Worm (Caenorhabditis elegans) whole organism, L4 larva: Measurements from ENCODE around the gene M28.4.

ENCODE experiments used
- F26F4.8 ChIP-seq: fragments of 200-800 bp; sonication (Bioruptor generic); conservative IDR thresholded peaks from 2 replicates; pipeline ENCODE4 v1.3.6; 2022; ENCODE audit warnings: missing genetic modification characterization, missing compliant biosample characterization
- F49E8.2 ChIP-seq: sonication (generic microtip); optimal IDR thresholded peaks from 2 replicates; lab custom pipeline; 2016; ENCODE audit warnings: missing compliant biosample characterization, mild to moderate bottlenecking, missing genetic modification characterization, borderline replicate concordance
- T20F7.1 ChIP-seq: fragments of 200-800 bp; sonication (Bioruptor generic); optimal IDR thresholded peaks from 2 replicates; lab custom pipeline; 2018; ENCODE audit warnings: mild to moderate bottlenecking, missing genetic modification characterization, missing compliant biosample characterization
- Y105C5A.15 ChIP-seq: fragments of 200-800 bp; sonication (Bioruptor generic); IDR thresholded peaks from 2 replicates; pipeline ENCODE4 v1.3.6; 2022; ENCODE audit warnings: missing genetic modification characterization, missing compliant biosample characterization
- Y48G9A.11 ChIP-seq: fragments of 200-800 bp; sonication (Bioruptor generic); IDR thresholded peaks from 2 replicates; pipeline ENCODE4 v1.3.6; 2022; ENCODE audit warnings: missing genetic modification reagents, missing genetic modification characterization, missing compliant biosample characterization
- Y75B8A.6 ChIP-seq: fragments of 200-800 bp; sonication (Bioruptor generic); IDR thresholded peaks from 2 replicates; pipeline ENCODE4 v1.3.6; 2022; ENCODE audit warnings: missing genetic modification reagents, missing genetic modification characterization, missing compliant biosample characterization
- aha-1 ChIP-seq: fragments of 150-350 bp; peaks from one replicate; lab custom pipeline; 2014; ENCODE audit warnings: missing biosample characterization, missing genetic modification characterization
- ama-1 ChIP-seq: fragments of 150-350 bp; optimal IDR thresholded peaks from 2 replicates; lab custom pipeline; 2014; ENCODE audit warnings: inconsistent platforms, mixed read lengths
- ceh-20 ChIP-seq: fragments of 200-800 bp; sonication (Bioruptor generic); IDR thresholded peaks from 2 replicates; pipeline ENCODE4 v1.3.6; 2022; ENCODE audit warnings: missing genetic modification reagents, missing genetic modification characterization, missing compliant biosample characterization
- ceh-62 ChIP-seq: sonication (generic microtip); optimal IDR thresholded peaks from 2 replicates; lab custom pipeline; 2017; ENCODE audit warnings: missing biosample characterization, missing genetic modification characterization
- cey-2 ChIP-seq: sonication (generic microtip); optimal IDR thresholded peaks from 3 replicates; lab custom pipeline; 2017; ENCODE audit warnings: missing genetic modification characterization, mild to moderate bottlenecking, missing compliant biosample characterization, antibody characterized with exemption, borderline replicate concordance; ENCODE audit not compliant: insufficient read depth
- daf-12 ChIP-seq: fragments of 150-350 bp; optimal IDR thresholded peaks from 2 replicates; lab custom pipeline; 2014; ENCODE audit warnings: missing biosample characterization, missing genetic modification reagents, missing genetic modification characterization
- daf-19 ChIP-seq: fragments of 200-800 bp; sonication (Bioruptor generic); conservative IDR thresholded peaks from 2 replicates; pipeline ENCODE4 v1.3.6; 2022; ENCODE audit warnings: missing genetic modification characterization, missing compliant biosample characterization
- dmd-6 ChIP-seq: fragments of 200-800 bp; sonication (Bioruptor generic); IDR thresholded peaks from 2 replicates; pipeline ENCODE4 v1.3.6; 2022; ENCODE audit warnings: missing genetic modification reagents, missing genetic modification characterization, missing compliant biosample characterization
- dmd-9 ChIP-seq: fragments of 200-800 bp; sonication (Bioruptor generic); IDR thresholded peaks from 2 replicates; pipeline ENCODE4 v1.3.6; 2022; ENCODE audit warnings: missing genetic modification reagents, missing genetic modification characterization, missing compliant biosample characterization
- dve-1 ChIP-seq: sonication (generic microtip); optimal IDR thresholded peaks from 2 replicates; lab custom pipeline; 2017; ENCODE audit warnings: antibody characterized with exemption, mild to moderate bottlenecking, missing genetic modification characterization, missing compliant biosample characterization; ENCODE audit not compliant: insufficient read depth
- fkh-10 ChIP-seq: fragments of 150-350 bp; optimal IDR thresholded peaks from 2 replicates; lab custom pipeline; 2014; ENCODE audit warnings: missing biosample characterization, missing genetic modification reagents, missing genetic modification characterization
- hlh-11 ChIP-seq: fragments of 200-800 bp; sonication (Bioruptor generic); optimal IDR thresholded peaks from 2 replicates; lab custom pipeline; 2018; ENCODE audit warnings: mild to moderate bottlenecking, missing genetic modification characterization, missing compliant biosample characterization
- jun-1 ChIP-seq: fragments of 150-350 bp; optimal IDR thresholded peaks from 2 replicates; lab custom pipeline; 2014; ENCODE audit warnings: missing biosample characterization, missing genetic modification reagents, missing genetic modification characterization
- lin-15B ChIP-seq: fragments of 150-350 bp; sonication (generic microtip); optimal IDR thresholded peaks from 3 replicates; lab custom pipeline; 2014; ENCODE audit warnings: missing biosample characterization, missing genetic modification characterization
- lin-29 ChIP-seq: fragments of 200-800 bp; sonication (Bioruptor generic); IDR thresholded peaks from 2 replicates; pipeline ENCODE4 v1.3.6; 2022; ENCODE audit warnings: missing genetic modification reagents, missing genetic modification characterization, missing compliant biosample characterization
- mdl-1 ChIP-seq, 2 experiments: fragments of 150-350 bp in 1 of 2; sonication (generic microtip) in 1 of 2; optimal IDR thresholded peaks; 2 replicates each; lab custom pipeline; 2014 to 2017; ENCODE audit warnings: missing biosample characterization in 2 of 2, missing genetic modification characterization in 2 of 2
- mep-1 ChIP-seq: fragments of 150-350 bp; sonication (generic microtip); optimal IDR thresholded peaks from 3 replicates; lab custom pipeline; 2014; ENCODE audit warnings: missing biosample characterization, missing genetic modification characterization
- mxl-2 ChIP-seq: fragments of 200-800 bp; sonication (Bioruptor generic); conservative IDR thresholded peaks from 2 replicates; pipeline ENCODE4 v1.3.6; 2022; ENCODE audit warnings: missing genetic modification reagents, missing genetic modification characterization, missing compliant biosample characterization
- nhr-11 ChIP-seq: fragments of 150-350 bp; optimal IDR thresholded peaks from 2 replicates; lab custom pipeline; 2014; ENCODE audit warnings: missing biosample characterization, missing genetic modification characterization
- nhr-111 ChIP-seq: fragments of 200-800 bp; sonication (Bioruptor generic); optimal IDR thresholded peaks from 2 replicates; lab custom pipeline; 2018; ENCODE audit warnings: mild to moderate bottlenecking, missing genetic modification characterization, missing compliant biosample characterization
- nhr-28 ChIP-seq: fragments of 150-350 bp; optimal IDR thresholded peaks from 2 replicates; lab custom pipeline; 2014; ENCODE audit warnings: missing biosample characterization, missing genetic modification characterization
- nhr-42 ChIP-seq: fragments of 200-800 bp; sonication (Bioruptor generic); IDR thresholded peaks from 2 replicates; pipeline ENCODE4 v1.3.6; 2022; ENCODE audit warnings: missing genetic modification characterization, missing compliant biosample characterization
- nhr-76 ChIP-seq: fragments of 150-350 bp; optimal IDR thresholded peaks from 2 replicates; lab custom pipeline; 2014; ENCODE audit warnings: missing biosample characterization, missing genetic modification characterization
- nhr-77 ChIP-seq: fragments of 150-350 bp; optimal IDR thresholded peaks from 2 replicates; lab custom pipeline; 2014; ENCODE audit warnings: missing biosample characterization, missing genetic modification characterization
- pqm-1 ChIP-seq: sonication (generic microtip); optimal IDR thresholded peaks from 2 replicates; lab custom pipeline; 2017; ENCODE audit warnings: missing biosample characterization, missing genetic modification characterization
- sdz-12 ChIP-seq: fragments of 200-800 bp; sonication (Bioruptor generic); optimal IDR thresholded peaks from 2 replicates; lab custom pipeline; 2018; ENCODE audit warnings: mild to moderate bottlenecking, missing genetic modification characterization, missing compliant biosample characterization
- spr-1 ChIP-seq: sonication (generic microtip); optimal IDR thresholded peaks from 2 replicates; lab custom pipeline; 2016; ENCODE audit warnings: mild to moderate bottlenecking, missing genetic modification characterization, missing compliant biosample characterization
- unc-39 ChIP-seq: sonication (generic microtip); optimal IDR thresholded peaks from 2 replicates; lab custom pipeline; 2017; ENCODE audit warnings: missing biosample characterization, missing genetic modification characterization
- unc-62 ChIP-seq, 3 experiments: fragments of 150-350 bp in 1 of 3; sonication (generic microtip); optimal IDR thresholded peaks in 2 of 3; peaks in 1 of 3; 1 replicate in 1 of 3; 2 replicates in 2 of 3; lab custom pipeline; 2014 to 2017; ENCODE audit warnings: missing biosample characterization in 3 of 3, missing genetic modification characterization in 3 of 3, missing genetic modification reagents in 3 of 3, missing genotype in 1 of 3
- zfp-2 ChIP-seq: sonication (generic microtip); optimal IDR thresholded peaks from 2 replicates; lab custom pipeline; 2016; ENCODE audit warnings: mild to moderate bottlenecking, missing genetic modification characterization, missing compliant biosample characterization
- zfp-3 ChIP-seq: fragments of 200-800 bp; sonication (Bioruptor generic); conservative IDR thresholded peaks from 2 replicates; pipeline ENCODE4 v1.3.6; 2022; ENCODE audit warnings: missing genetic modification reagents, missing genetic modification characterization, missing compliant biosample characterization
- zip-2 ChIP-seq: fragments of 150-350 bp; optimal IDR thresholded peaks from 2 replicates; lab custom pipeline; 2014; ENCODE audit warnings: missing biosample characterization, missing genetic modification characterization

M28.4 gene

ce11 chrII:10596462-10596861, 47.0 kb upstream of the M28.4 start, which contains the start of gene C14A4.7:
Gene C14A4.7, minus strand, starts transcription at chrII:10596562.
- TF ChIP-seq sdz-12 (no peak), pqm-1 (peak; percentile 21), dve-1 (peak; percentile 9)

- no peak for TF ChIP-seq nhr-111 (GFP tag; lab: Kevin White, UChicago)
- TF ChIP-seq unc-62 (GFP tag; optimal IDR thresholded peaks at IDR 0.05 in 1 of 2; lab: Kevin White, UChicago), result peak in 1 of 2 experiments; percentile 83
- TF ChIP-seq unc-62 (tag; optimal IDR thresholded peaks at IDR 0.05; lab: Kevin White, UChicago), result no peak
- no peak for TF ChIP-seq lin-15B
- TF ChIP-seq ama-1, result no peak
- TF ChIP-seq zfp-3 (GFP tag; lab: Robert Waterston, UW), result no peak
- no peak for TF ChIP-seq nhr-28 (tag; lab: Kevin White, UChicago)
- TF ChIP-seq F26F4.8, result no peak
- no peak for TF ChIP-seq jun-1 (tag; lab: Kevin White, UChicago)
- TF ChIP-seq, all 104 proteins: peak for 1
Observed at ce11 chrII:10598039-10598438, 45.5 kb upstream of the M28.4 start, which contains the start of gene C14A4.8. Gene C14A4.8, minus strand, starts transcription at chrII:10598139.

DNA sequence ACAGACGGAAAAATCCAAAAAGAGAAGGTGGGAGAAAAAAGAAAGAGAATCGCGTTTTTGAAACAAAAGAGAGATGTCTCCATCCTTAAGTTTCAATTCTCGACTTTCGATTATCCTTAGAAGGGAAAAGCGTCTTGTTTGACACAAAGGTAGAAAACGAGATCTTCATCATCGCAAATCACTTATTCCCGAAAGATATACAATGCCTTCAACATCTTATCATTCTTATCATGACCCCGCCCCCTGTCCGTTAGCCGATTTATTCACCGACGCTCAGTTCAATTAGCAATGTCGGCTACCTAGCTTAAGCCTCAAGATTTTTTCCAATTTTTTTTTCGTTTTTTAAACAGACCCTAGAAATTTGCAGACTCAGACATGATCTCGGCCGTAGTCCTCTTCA, 44.5 kb upstream of the M28.4 start, which contains the start of gene C14A4.9:
C14A4.9 (plus strand) TSS at position 368 of the 400 bp plus-strand sequence.
- TF ChIP-seq mep-1 (tag; lab: Kevin White, UChicago) (no peak), Y75B8A.6 (GFP tag; lab: Robert Waterston, UW) (no peak), mdl-1 (tag; optimal IDR thresholded peaks at IDR 0.05; lab: Kevin White, UChicago) (no peak), F49E8.2 (tag; lab: Kevin White, UChicago) (no peak), daf-12 (tag; lab: Kevin White, UChicago) (no peak), nhr-42 (GFP tag; lab: Robert Waterston, UW) (no peak), T20F7.1 (GFP tag; lab: Kevin White, UChicago) (no peak), unc-62 (GFP tag; optimal IDR thresholded peaks at IDR 0.05 in 1 of 2; lab: Kevin White, UChicago) (no peak), unc-62 (tag; optimal IDR thresholded peaks at IDR 0.05; lab: Kevin White, UChicago) (no peak), spr-1 (tag; lab: Kevin White, UChicago) (no peak), dmd-6 (no peak), cey-2 (tag; lab: Kevin White, UChicago) (no peak), dve-1 (no peak), nhr-11 (tag; lab: Kevin White, UChicago) (no peak), zfp-2 (tag; lab: Kevin White, UChicago) (no peak), Y48G9A.11 (GFP tag; lab: Robert Waterston, UW) (no peak), daf-19 (GFP tag; lab: Robert Waterston, UW) (no peak), mxl-2 (GFP tag; lab: Robert Waterston, UW) (no peak), Y105C5A.15 (GFP tag; lab: Robert Waterston, UW) (no peak), lin-29 (GFP tag; lab: Robert Waterston, UW) (no peak)

DNA sequence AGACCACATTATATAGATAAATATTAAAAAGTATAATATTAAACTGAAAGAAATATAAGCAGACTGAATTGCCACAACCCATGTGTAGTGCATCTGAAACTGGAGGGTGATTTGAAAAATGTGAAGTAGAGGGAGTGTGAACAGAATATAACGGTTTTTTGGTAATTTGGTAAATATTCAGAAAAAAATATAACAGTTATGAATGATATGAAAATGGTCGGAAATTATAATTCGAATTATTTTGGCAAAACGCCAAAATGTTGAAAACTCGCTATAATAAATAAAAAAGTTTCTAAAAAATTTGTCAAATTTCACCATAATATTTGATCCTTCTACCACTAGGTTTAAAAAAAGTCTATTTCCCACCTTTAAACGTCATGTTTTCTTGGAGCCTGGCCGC, 41.3 kb upstream of the M28.4 start, which contains the start of gene srv-2:
srv-2 (minus strand) TSS at position 101 of the 400 bp plus-strand sequence.
- no peak for TF ChIP-seq ceh-20 (GFP tag; lab: Robert Waterston, UW)
- no peak for TF ChIP-seq nhr-77 (tag; lab: Kevin White, UChicago)
- no peak for TF ChIP-seq ceh-62
- no peak for TF ChIP-seq nhr-111 (GFP tag; lab: Kevin White, UChicago)
- TF ChIP-seq hlh-11, result no peak
- no peak for TF ChIP-seq zip-2 (tag; lab: Kevin White, UChicago)
- no peak for TF ChIP-seq nhr-42 (GFP tag; lab: Robert Waterston, UW)
- TF ChIP-seq unc-62 (GFP tag; optimal IDR thresholded peaks at IDR 0.05 in 1 of 2; lab: Kevin White, UChicago), result no peak
- no peak for TF ChIP-seq unc-62 (tag; optimal IDR thresholded peaks at IDR 0.05; lab: Kevin White, UChicago)
- TF ChIP-seq dmd-9 (GFP tag; lab: Robert Waterston, UW), result no peak
- no peak for TF ChIP-seq fkh-10
- TF ChIP-seq aha-1 (tag; lab: Kevin White, UChicago), result no peak
- TF ChIP-seq nhr-76 (tag; lab: Kevin White, UChicago), result no peak
- TF ChIP-seq unc-39 (tag; lab: Kevin White, UChicago), result no peak
